Worm (Caenorhabditis elegans): ENCODE data around the gene F13A2.10.

DNA sequence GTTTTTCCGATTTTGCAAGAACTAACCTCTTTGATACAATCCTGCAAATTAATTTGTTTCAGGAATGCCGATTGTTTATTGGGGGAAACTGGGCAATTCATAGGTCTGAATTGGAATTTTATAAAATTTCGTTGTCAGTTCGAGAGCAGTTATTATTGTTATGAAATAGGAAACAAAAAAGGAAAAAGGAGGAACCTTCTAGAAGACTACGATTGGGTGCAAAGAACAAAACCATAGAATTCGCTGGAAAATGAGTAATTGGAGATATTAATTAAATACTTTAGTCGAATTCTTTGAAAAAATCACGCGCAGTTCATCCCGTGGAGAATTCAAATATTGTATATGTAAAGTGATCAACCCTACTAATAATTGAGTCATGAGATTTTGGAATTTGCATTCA is 1.3 kb upstream of the F13A2.10 start, which contains the start of gene F13A2.9:
- TF ChIP-seq nhr-28 (tag; optimal IDR thresholded peaks at IDR 0.05) (no peak), blmp-1 (tag; optimal IDR thresholded peaks at IDR 0.05) (no peak), ceh-88 (GFP tag; IDR thresholded peaks at IDR 0.05) (no peak), pax-3 (tag; optimal IDR thresholded peaks at IDR 0.05) (no peak), nhr-20 (tag; optimal IDR thresholded peaks at IDR 0.05) (no peak), lin-15B (tag; optimal IDR thresholded peaks at IDR 0.05) (no peak), tlp-1 (tag; optimal IDR thresholded peaks at IDR 0.05) (no peak), C34B4.2 (tag; optimal IDR thresholded peaks at IDR 0.05) (no peak), elt-3 (tag; optimal IDR thresholded peaks at IDR 0.05) (no peak), fkh-8 (tag; optimal IDR thresholded peaks at IDR 0.05) (peak; percentile 8), ama-1 (optimal IDR thresholded peaks at IDR 0.05) (no peak), dpl-1 (GFP tag; optimal IDR thresholded peaks at IDR 0.05) (no peak), fos-1 (tag; optimal IDR thresholded peaks at IDR 0.05) (no peak)
